Worm (Caenorhabditis elegans) whole organism, midembryonic: ENCODE measurements around the gene col-187.

Source experiments
- T22C8.4 ChIP-seq: fragments of 200-800 bp; sonication (Bioruptor generic); IDR thresholded peaks from 2 replicates; pipeline ENCODE4 v1.3.6; 2022; ENCODE audit warnings: missing genetic modification characterization, missing compliant biosample characterization
- cog-1 ChIP-seq: sonication (generic microtip); optimal IDR thresholded peaks from 2 replicates; lab custom pipeline; 2016; ENCODE audit warnings: missing genetic modification characterization, missing compliant biosample characterization
- flt-1 ChIP-seq: fragments of 200-800 bp; sonication (Bioruptor generic); IDR thresholded peaks from 2 replicates; pipeline ENCODE4 v1.3.6; 2022; ENCODE audit warnings: missing genetic modification characterization, missing compliant biosample characterization
- klf-2 ChIP-seq: fragments of 200-800 bp; sonication (Bioruptor generic); conservative IDR thresholded peaks from 2 replicates; pipeline ENCODE4 v1.3.6; 2022; ENCODE audit warnings: missing genetic modification reagents, missing genetic modification characterization, missing compliant biosample characterization
- med-1 ChIP-seq: sonication (generic microtip); optimal IDR thresholded peaks from 2 replicates; lab custom pipeline; 2017; ENCODE audit warnings: missing genetic modification characterization, mild to moderate bottlenecking, missing compliant biosample characterization, antibody characterized with exemption, missing genetic modification reagents; ENCODE audit not compliant: insufficient read depth
- ref-1 ChIP-seq: fragments of 200-800 bp; sonication (Bioruptor generic); conservative IDR thresholded peaks from 2 replicates; pipeline ENCODE4 v1.3.6; 2022; ENCODE audit warnings: missing genetic modification reagents, missing genetic modification characterization, missing compliant biosample characterization
- tab-1 ChIP-seq: fragments of 200-800 bp; sonication (Bioruptor generic); IDR thresholded peaks from 2 replicates; pipeline ENCODE4 v1.3.6; 2022; ENCODE audit warnings: missing genetic modification characterization, missing compliant biosample characterization
- ztf-23 ChIP-seq: fragments of 200-800 bp; sonication (Bioruptor generic); IDR thresholded peaks from 2 replicates; pipeline ENCODE4 v1.3.6; 2022; ENCODE audit warnings: missing genetic modification reagents, missing genetic modification characterization, missing compliant biosample characterization
- ztf-29 ChIP-seq: fragments of 200-800 bp; sonication (Bioruptor generic); IDR thresholded peaks from 2 replicates; pipeline ENCODE4 v1.3.6; 2022; ENCODE audit warnings: missing genetic modification reagents, missing genetic modification characterization, missing compliant biosample characterization

The col-187 gene

ce11 chrX:16117618-16118017 lies 44.9 kb downstream of the col-187 start:
- TF ChIP-seq klf-2 (GFP tag; lab: Robert Waterston, UW) (no peak), T22C8.4 (GFP tag; lab: Robert Waterston, UW) (no peak), ref-1 (no peak), flt-1 (GFP tag; lab: Robert Waterston, UW) (no peak), ztf-29 (GFP tag; lab: Robert Waterston, UW) (no peak), ztf-23 (GFP tag; lab: Robert Waterston, UW) (no peak), cog-1 (tag; lab: Kevin White, UChicago) (no peak), tab-1 (GFP tag; lab: Robert Waterston, UW) (no peak), med-1 (GFP tag; lab: Kevin White, UChicago) (no peak)

ce11 chrX:16122628-16123027 lies 49.9 kb downstream of the col-187 start:
- TF ChIP-seq cog-1 (tag; lab: Kevin White, UChicago) (no peak), klf-2 (GFP tag; lab: Robert Waterston, UW) (no peak), ref-1 (no peak), T22C8.4 (GFP tag; lab: Robert Waterston, UW) (no peak), med-1 (GFP tag; lab: Kevin White, UChicago) (no peak), tab-1 (GFP tag; lab: Robert Waterston, UW) (no peak), ztf-29 (GFP tag; lab: Robert Waterston, UW) (no peak), ztf-23 (GFP tag; lab: Robert Waterston, UW) (no peak), flt-1 (GFP tag; lab: Robert Waterston, UW) (no peak)

- no peak for TF ChIP-seq med-1 (GFP tag; lab: Kevin White, UChicago)
- TF ChIP-seq T22C8.4 (GFP tag; lab: Robert Waterston, UW), result no peak
- no peak for TF ChIP-seq klf-2 (GFP tag; lab: Robert Waterston, UW)
- no peak for TF ChIP-seq ref-1
- TF ChIP-seq flt-1 (GFP tag; lab: Robert Waterston, UW), result no peak
- no peak for TF ChIP-seq cog-1 (tag; lab: Kevin White, UChicago)
- TF ChIP-seq ztf-23 (GFP tag; lab: Robert Waterston, UW), result no peak
- no peak for TF ChIP-seq tab-1 (GFP tag; lab: Robert Waterston, UW)
- no peak for TF ChIP-seq ztf-29 (GFP tag; lab: Robert Waterston, UW)
These were observed 51.6 kb downstream of the col-187 start for ce11 chrX:16124290-16124689.
